Worm (Caenorhabditis elegans) whole organism, young adult: ENCODE results near the gene grl-3.

ENCODE experiments used
- efl-1 ChIP-seq: fragments of 150-350 bp; optimal IDR thresholded peaks from 2 replicates; lab custom pipeline; 2014; ENCODE audit warnings: missing biosample characterization, missing genetic modification reagents, missing genetic modification characterization
- hlh-26 ChIP-seq: fragments of 200-800 bp; sonication (Bioruptor generic); conservative IDR thresholded peaks from 2 replicates; pipeline ENCODE4 v1.3.6; 2022; ENCODE audit warnings: missing genetic modification reagents, missing genetic modification characterization, missing compliant biosample characterization
- lsy-27 ChIP-seq: sonication (generic microtip); optimal IDR thresholded peaks from 2 replicates; lab custom pipeline; 2017; ENCODE audit warnings: missing genetic modification characterization, mild to moderate bottlenecking, missing compliant biosample characterization, antibody characterized with exemption, missing genotype, borderline replicate concordance; ENCODE audit not compliant: insufficient read depth

DNA sequence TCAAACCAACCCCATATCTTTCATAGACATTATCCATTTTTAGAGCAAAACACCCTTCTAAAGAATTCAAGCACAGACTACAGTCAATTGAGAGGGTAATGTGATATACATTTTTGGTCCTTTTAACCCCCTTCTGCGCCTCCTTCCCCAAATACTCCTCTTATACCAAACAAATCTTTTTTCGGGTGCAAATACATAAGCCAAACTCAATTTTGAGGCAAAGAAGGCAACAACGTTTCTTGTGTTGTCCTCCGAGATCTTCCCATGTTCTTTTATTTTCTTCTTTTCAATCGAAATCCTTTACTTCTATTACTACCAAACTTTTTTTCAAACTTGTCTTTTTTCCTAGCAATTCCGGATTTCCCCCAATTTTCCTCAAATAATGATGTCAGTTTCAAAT is 43.6 kb downstream of the grl-3 start:
- TF ChIP-seq hlh-26 (GFP tag; lab: Robert Waterston, UW) = no peak
- no peak for TF ChIP-seq efl-1
- TF ChIP-seq lsy-27 (tag; lab: Kevin White, UChicago) = no peak
